Fruit fly (Drosophila melanogaster) whole organism, prepupa: Measurements from ENCODE around the gene Ir94e.

Experiments used
- CG11294 ChIP-seq: fragments of 200-800 bp; sonication (Bioruptor generic); IDR thresholded peaks from 2 replicates; pipeline ENCODE4 v1.3.6; 2022; ENCODE audit warnings: missing biosample characterization, missing genetic modification characterization
- CG1621 ChIP-seq: fragments of 200-800 bp; sonication (Bioruptor generic); optimal IDR thresholded peaks from 3 replicates; lab custom pipeline; 2018; ENCODE audit warnings: missing biosample characterization, mild to moderate bottlenecking, missing genetic modification characterization
- CG16779 ChIP-seq: fragments of 200-800 bp; sonication (Bioruptor generic); optimal IDR thresholded peaks from 3 replicates; lab custom pipeline; 2017; ENCODE audit warnings: missing biosample characterization, mild to moderate bottlenecking, missing genetic modification characterization
- CG7368 ChIP-seq: fragments of 200-800 bp; sonication (Bioruptor generic); optimal IDR thresholded peaks from 3 replicates; lab custom pipeline; 2016; ENCODE audit warnings: missing biosample characterization, missing genetic modification characterization
- Eip78C ChIP-seq: fragments of 200-800 bp; sonication (Bioruptor generic); peaks from one replicate; lab custom pipeline; 2016; ENCODE audit warnings: missing biosample characterization, missing genetic modification characterization
- OdsH ChIP-seq: fragments of 200-800 bp; sonication (Bioruptor generic); optimal IDR thresholded peaks from 3 replicates; lab custom pipeline; 2016; ENCODE audit warnings: missing biosample characterization, missing genetic modification characterization
- Smox ChIP-seq: fragments of 200-800 bp; sonication (Bioruptor generic); optimal IDR thresholded peaks from 3 replicates; lab custom pipeline; 2016; ENCODE audit warnings: missing biosample characterization, missing genetic modification characterization
- eg ChIP-seq: fragments of 200-800 bp; sonication (Bioruptor generic); IDR thresholded peaks from 3 replicates; pipeline ENCODE4 v1.3.6; 2022; ENCODE audit warnings: missing biosample characterization, missing genetic modification characterization

- no peak for TF ChIP-seq CG11294
- no peak for TF ChIP-seq CG7368
- no peak for TF ChIP-seq CG1621 (tag; lab: Kevin White, UChicago)
- no peak for TF ChIP-seq OdsH (GFP tag; lab: Kevin White, UChicago)
- no peak for TF ChIP-seq CG16779 (tag; lab: Kevin White, UChicago)
- TF ChIP-seq Smox (GFP tag; lab: Kevin White, UChicago): no peak
- TF ChIP-seq Eip78C: peak; percentile 53
- peak; percentile 36; the same call in 1 of the 3 replicates for TF ChIP-seq eg (GFP tag; lab: Robert Waterston, UW)
Measured at dm6 chr3R:23390769-23391309, 14.5 kb upstream of the Ir94e start.
